Worm (Caenorhabditis elegans) whole organism, L2 larva: ENCODE results near the gene F32G8.3.
A peak's percentile ranks its signal among the peaks of the same experiment; 100 is the strongest.

Source experiments
- C34F6.9 ChIP-seq: fragments of 150-350 bp; optimal IDR thresholded peaks from 2 replicates; lab custom pipeline; 2014; ENCODE audit warnings: missing biosample characterization, missing genetic modification characterization
- F13H6.1 ChIP-seq: sonication (generic microtip); optimal IDR thresholded peaks from 2 replicates; lab custom pipeline; 2016; ENCODE audit warnings: missing genetic modification characterization, missing compliant biosample characterization
- R02D3.7 ChIP-seq: fragments of 150-350 bp; optimal IDR thresholded peaks from 2 replicates; lab custom pipeline; 2014; ENCODE audit warnings: missing biosample characterization, missing genetic modification characterization
- Y55F3AM.14 ChIP-seq: fragments of 200-800 bp; sonication (Bioruptor generic); optimal IDR thresholded peaks from 2 replicates; lab custom pipeline; 2018; ENCODE audit warnings: mild to moderate bottlenecking, missing genetic modification characterization, missing compliant biosample characterization
- ZK546.5 ChIP-seq: sonication (generic microtip); optimal IDR thresholded peaks from 2 replicates; lab custom pipeline; 2017; ENCODE audit warnings: missing biosample characterization, missing genetic modification characterization
- alr-1 ChIP-seq: fragments of 150-350 bp; optimal IDR thresholded peaks from 2 replicates; lab custom pipeline; 2014; ENCODE audit warnings: missing biosample characterization, missing genetic modification characterization
- aly-2 ChIP-seq: fragments of 150-350 bp; optimal IDR thresholded peaks from 2 replicates; lab custom pipeline; 2014; ENCODE audit warnings: missing biosample characterization, missing genetic modification characterization
- ama-1 ChIP-seq: fragments of 150-350 bp; optimal IDR thresholded peaks from 2 replicates; lab custom pipeline; 2018; ENCODE audit warnings: inconsistent platforms
- blmp-1 ChIP-seq: sonication (generic microtip); optimal IDR thresholded peaks from 2 replicates; lab custom pipeline; 2017; ENCODE audit warnings: missing genetic modification characterization, mild to moderate bottlenecking, missing compliant biosample characterization, antibody characterized with exemption, moderate library complexity; ENCODE audit not compliant: insufficient read depth
- ceh-16 ChIP-seq: fragments of 150-350 bp; optimal IDR thresholded peaks from 2 replicates; lab custom pipeline; 2014; ENCODE audit warnings: missing biosample characterization, missing genetic modification characterization
- ceh-82 ChIP-seq: fragments of 150-350 bp; optimal IDR thresholded peaks from 2 replicates; lab custom pipeline; 2014; ENCODE audit warnings: missing biosample characterization, missing genetic modification characterization
- crh-2 ChIP-seq: sonication (generic microtip); optimal IDR thresholded peaks from 2 replicates; lab custom pipeline; 2017; ENCODE audit warnings: missing biosample characterization, missing genetic modification characterization
- dmd-4 ChIP-seq: sonication (generic microtip); optimal IDR thresholded peaks from 2 replicates; lab custom pipeline; 2017; ENCODE audit warnings: missing biosample characterization, missing genetic modification characterization
- egl-27 ChIP-seq: sonication (generic microtip); optimal IDR thresholded peaks from 3 replicates; lab custom pipeline; 2017; ENCODE audit warnings: missing biosample characterization, missing genetic modification reagents, missing genetic modification characterization
- elt-1 ChIP-seq: fragments of 150-350 bp; optimal IDR thresholded peaks from 2 replicates; lab custom pipeline; 2014; ENCODE audit warnings: missing biosample characterization, missing genetic modification characterization
- elt-3 ChIP-seq: sonication (generic microtip); optimal IDR thresholded peaks from 2 replicates; lab custom pipeline; 2017; ENCODE audit warnings: missing biosample characterization, missing genetic modification characterization
- fos-1 ChIP-seq: fragments of 150-350 bp; optimal IDR thresholded peaks from 2 replicates; lab custom pipeline; 2014; ENCODE audit warnings: missing biosample characterization, missing genetic modification characterization
- gmeb-1 ChIP-seq: fragments of 150-350 bp; optimal IDR thresholded peaks from 2 replicates; lab custom pipeline; 2014; ENCODE audit warnings: missing biosample characterization, missing genetic modification characterization
- lin-11 ChIP-seq: fragments of 150-350 bp; sonication (generic microtip); optimal IDR thresholded peaks from 2 replicates; lab custom pipeline; 2014; ENCODE audit warnings: missing biosample characterization, missing genetic modification characterization, inconsistent platforms, mixed read lengths
- lin-13 ChIP-seq: fragments of 150-350 bp; optimal IDR thresholded peaks from 2 replicates; lab custom pipeline; 2014; ENCODE audit warnings: missing biosample characterization, missing genetic modification reagents, missing genetic modification characterization
- lin-39 ChIP-seq: fragments of 150-350 bp; optimal IDR thresholded peaks from 2 replicates; lab custom pipeline; 2014; ENCODE audit warnings: missing biosample characterization, missing genetic modification reagents, missing genetic modification characterization
- lsy-2 ChIP-seq, 2 experiments: fragments of 150-350 bp in 1 of 2; sonication (generic microtip) in 1 of 2; optimal IDR thresholded peaks; 2 replicates each; lab custom pipeline; 2014 to 2017; ENCODE audit warnings: missing biosample characterization in 2 of 2, missing genetic modification characterization in 2 of 2
- mab-5 ChIP-seq: fragments of 150-350 bp; optimal IDR thresholded peaks from 2 replicates; lab custom pipeline; 2014; ENCODE audit warnings: missing biosample characterization, missing genetic modification characterization
- mbf-1 ChIP-seq: sonication (generic microtip); optimal IDR thresholded peaks from 2 replicates; lab custom pipeline; 2017; ENCODE audit warnings: missing biosample characterization, missing genetic modification characterization
- mdl-1 ChIP-seq, 2 experiments: fragments of 150-350 bp in 1 of 2; sonication (generic microtip) in 1 of 2; optimal IDR thresholded peaks; 2 replicates each; lab custom pipeline; 2017; ENCODE audit warnings: missing biosample characterization in 2 of 2, missing genetic modification characterization in 2 of 2
- nhr-11 ChIP-seq: fragments of 150-350 bp; optimal IDR thresholded peaks from 2 replicates; lab custom pipeline; 2014; ENCODE audit warnings: missing biosample characterization, missing genetic modification characterization
- nhr-12 ChIP-seq: fragments of 150-350 bp; optimal IDR thresholded peaks from 2 replicates; lab custom pipeline; 2014; ENCODE audit warnings: missing biosample characterization, missing genetic modification characterization
- nhr-129 ChIP-seq: fragments of 150-350 bp; optimal IDR thresholded peaks from 2 replicates; lab custom pipeline; 2014; ENCODE audit warnings: missing biosample characterization, missing genetic modification characterization
- nhr-21 ChIP-seq: fragments of 150-350 bp; optimal IDR thresholded peaks from 2 replicates; lab custom pipeline; 2014; ENCODE audit warnings: missing biosample characterization, missing genetic modification characterization
- nhr-23 ChIP-seq: fragments of 150-350 bp; optimal IDR thresholded peaks from 2 replicates; lab custom pipeline; 2014; ENCODE audit warnings: missing biosample characterization, missing genetic modification reagents, missing genetic modification characterization
- nhr-237 ChIP-seq: fragments of 150-350 bp; optimal IDR thresholded peaks from 2 replicates; lab custom pipeline; 2014; ENCODE audit warnings: missing biosample characterization, missing genetic modification characterization
- nhr-25 ChIP-seq: fragments of 150-350 bp; sonication (generic microtip); optimal IDR thresholded peaks from 3 replicates; lab custom pipeline; 2014; ENCODE audit warnings: missing biosample characterization, missing genetic modification characterization
- nhr-6 ChIP-seq: fragments of 150-350 bp; optimal IDR thresholded peaks from 2 replicates; lab custom pipeline; 2014; ENCODE audit warnings: missing biosample characterization, missing genetic modification characterization
- nhr-77 ChIP-seq: fragments of 150-350 bp; optimal IDR thresholded peaks from 2 replicates; lab custom pipeline; 2014; ENCODE audit warnings: missing biosample characterization, missing genetic modification characterization
- peb-1 ChIP-seq: fragments of 150-350 bp; optimal IDR thresholded peaks from 2 replicates; lab custom pipeline; 2014; ENCODE audit warnings: missing biosample characterization, missing genetic modification characterization
- sem-4 ChIP-seq: fragments of 150-350 bp; optimal IDR thresholded peaks from 2 replicates; lab custom pipeline; 2014; ENCODE audit warnings: missing biosample characterization, missing genetic modification reagents, missing genetic modification characterization
- skn-1 ChIP-seq: sonication (generic microtip); optimal IDR thresholded peaks from 2 replicates; lab custom pipeline; 2017; ENCODE audit warnings: missing biosample characterization, missing genetic modification characterization
- sma-3 ChIP-seq: sonication (generic microtip); optimal IDR thresholded peaks from 2 replicates; lab custom pipeline; 2016; ENCODE audit warnings: missing genetic modification reagents, missing genetic modification characterization, missing compliant biosample characterization
- sma-9 ChIP-seq, 2 experiments: fragments of 150-350 bp in 1 of 2; sonication (generic microtip) in 1 of 2; optimal IDR thresholded peaks; 2 replicates each; lab custom pipeline; 2014 to 2016; ENCODE audit warnings: missing genetic modification characterization in 2 of 2, mild to moderate bottlenecking in 1 of 2, missing biosample characterization in 1 of 2, missing compliant biosample characterization in 1 of 2, missing genetic modification reagents in 1 of 2, moderate library complexity in 1 of 2
- snpc-4 ChIP-seq: fragments of 150-350 bp; optimal IDR thresholded peaks from 2 replicates; lab custom pipeline; 2014; ENCODE audit warnings: missing biosample characterization, missing genetic modification characterization
- unc-55 ChIP-seq: fragments of 150-350 bp; sonication (generic microtip); optimal IDR thresholded peaks from 3 replicates; lab custom pipeline; 2014; ENCODE audit warnings: missing biosample characterization, missing genetic modification reagents, missing genetic modification characterization
- unc-62 ChIP-seq: fragments of 150-350 bp; optimal IDR thresholded peaks from 2 replicates; lab custom pipeline; 2014; ENCODE audit warnings: missing biosample characterization, missing genetic modification reagents, missing genetic modification characterization
- zag-1 ChIP-seq: fragments of 150-350 bp; optimal IDR thresholded peaks from 2 replicates; lab custom pipeline; 2014; ENCODE audit warnings: missing biosample characterization, missing genetic modification characterization
- ztf-1 ChIP-seq: fragments of 200-800 bp; sonication (Bioruptor generic); conservative IDR thresholded peaks from 2 replicates; pipeline ENCODE4 v1.3.6; 2022; ENCODE audit warnings: missing genetic modification characterization, missing compliant biosample characterization

The F32G8.3 gene

ce11 chrV:10536808-10537207, 18.3 kb downstream of the F32G8.3 start (continued):
- peak; percentile 93 for TF ChIP-seq lin-11
- TF ChIP-seq lin-13 (GFP tag; lab: Kevin White, UChicago) = peak; percentile 93
- TF ChIP-seq unc-62 (GFP tag; lab: Kevin White, UChicago) = peak; percentile 32
- TF ChIP-seq ceh-82 (tag; lab: Kevin White, UChicago) = peak; percentile 44
- TF ChIP-seq ama-1 (lab: Kevin White, UChicago) = peak; percentile 74
- peak; percentile 93 for TF ChIP-seq nhr-25 (tag; lab: Kevin White, UChicago)

DNA sequence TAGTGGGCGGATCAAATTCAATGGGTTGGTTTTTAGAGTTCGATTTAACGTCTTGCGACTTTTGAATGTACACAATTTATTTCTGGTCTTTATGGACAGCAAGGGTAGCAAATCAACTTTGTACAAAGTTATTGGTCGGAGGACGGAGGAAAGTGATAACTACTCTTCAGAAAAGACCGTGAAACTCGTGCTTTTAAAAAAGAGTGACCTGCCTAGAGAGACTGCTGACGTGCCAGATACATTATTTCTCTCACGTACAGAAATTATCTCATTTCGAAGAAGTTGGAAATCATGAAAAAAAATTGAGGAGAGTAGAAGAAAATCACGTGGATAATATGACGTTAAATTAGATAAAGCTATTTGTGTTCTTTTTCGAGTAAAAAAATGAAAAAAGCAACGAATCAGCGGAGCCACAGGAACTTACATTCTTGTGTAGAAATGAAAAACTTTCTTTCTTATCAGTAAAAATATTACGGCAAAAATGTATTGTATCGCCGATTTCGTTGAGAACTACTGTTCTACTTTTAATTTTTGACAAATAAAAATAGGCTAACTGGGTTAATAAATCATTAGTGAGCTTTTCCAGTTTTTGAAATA, 18.9 kb downstream of the F32G8.3 start, which contains the start of gene ppm-1.A:
TSS of gene ppm-1.A (minus strand) at position 294 of the 597 bp plus-strand sequence.
- TF ChIP-seq lin-11 (peak; percentile 10), mab-5 (tag; lab: Kevin White, UChicago) (no peak), lsy-2 (tag; optimal IDR thresholded peaks at IDR 0.05; lab: Kevin White, UChicago) (peak in 1 of 2 experiments; percentile 1), nhr-12 (tag; lab: Kevin White, UChicago) (no peak), snpc-4 (tag; lab: Kevin White, UChicago) (no peak), egl-27 (no peak), sma-9 (GFP tag; optimal IDR thresholded peaks at IDR 0.05; lab: Kevin White, UChicago) (peak; percentile 1), sma-9 (tag; optimal IDR thresholded peaks at IDR 0.05; lab: Kevin White, UChicago) (no peak), ama-1 (lab: Kevin White, UChicago) (peak; percentile 14), nhr-6 (tag; lab: Kevin White, UChicago) (no peak), gmeb-1 (tag; lab: Kevin White, UChicago) (peak; percentile 52), sma-3 (GFP tag; lab: Kevin White, UChicago) (peak; percentile 1), blmp-1 (tag; lab: Kevin White, UChicago) (peak; percentile 33), R02D3.7 (tag; lab: Kevin White, UChicago) (no peak), fos-1 (tag; lab: Kevin White, UChicago) (peak; percentile 0), ztf-1 (no peak), C34F6.9 (tag; lab: Kevin White, UChicago) (no peak), ceh-82 (tag; lab: Kevin White, UChicago) (no peak), nhr-237 (tag; lab: Kevin White, UChicago) (no peak), Y55F3AM.14 (GFP tag; lab: Kevin White, UChicago) (no peak), nhr-77 (no peak), nhr-21 (tag; lab: Kevin White, UChicago) (no peak), crh-2 (peak; percentile 42), elt-3 (no peak), elt-1 (tag; lab: Kevin White, UChicago) (no peak), nhr-25 (tag; lab: Kevin White, UChicago) (peak; percentile 39), nhr-23 (no peak), ceh-16 (tag; lab: Kevin White, UChicago) (no peak), nhr-129 (peak; percentile 46)

ce11 chrV:10535325-10535724, 19.8 kb downstream of the F32G8.3 start:
- no peak for TF ChIP-seq nhr-23
- TF ChIP-seq nhr-11 (tag; lab: Kevin White, UChicago) = no peak
- peak; percentile 62 for TF ChIP-seq ama-1 (lab: Kevin White, UChicago)
- no peak for TF ChIP-seq Y55F3AM.14 (GFP tag; lab: Kevin White, UChicago)
- no peak for TF ChIP-seq unc-62 (GFP tag; lab: Kevin White, UChicago)
- no peak for TF ChIP-seq ceh-82 (tag; lab: Kevin White, UChicago)
- TF ChIP-seq ZK546.5 = no peak
- TF ChIP-seq lin-39 = no peak
- TF ChIP-seq ceh-16 (tag; lab: Kevin White, UChicago) = no peak
- no peak for TF ChIP-seq nhr-12 (tag; lab: Kevin White, UChicago)
- peak; percentile 41 for TF ChIP-seq C34F6.9 (tag; lab: Kevin White, UChicago)
- TF ChIP-seq blmp-1 (tag; lab: Kevin White, UChicago) = no peak
- TF ChIP-seq ztf-1 = no peak
- TF ChIP-seq sem-4 = no peak
- TF ChIP-seq nhr-25 (tag; lab: Kevin White, UChicago) = peak; percentile 6
- no peak for TF ChIP-seq lin-11
- peak; percentile 6 for TF ChIP-seq unc-55 (GFP tag; lab: Kevin White, UChicago)
- TF ChIP-seq gmeb-1 (tag; lab: Kevin White, UChicago) = no peak
- TF ChIP-seq aly-2 (tag; lab: Kevin White, UChicago) = no peak
- TF ChIP-seq lsy-2 (tag; optimal IDR thresholded peaks at IDR 0.05; lab: Kevin White, UChicago) = peak in 1 of 2 experiments; percentile 10
- no peak for TF ChIP-seq sma-9 (GFP tag; optimal IDR thresholded peaks at IDR 0.05; lab: Kevin White, UChicago)
- no peak for TF ChIP-seq sma-9 (tag; optimal IDR thresholded peaks at IDR 0.05; lab: Kevin White, UChicago)
- TF ChIP-seq F13H6.1 (tag; lab: Kevin White, UChicago) = peak; percentile 28
- TF ChIP-seq mdl-1 (tag; optimal IDR thresholded peaks at IDR 0.05; lab: Kevin White, UChicago) = peak in 1 of 2 experiments; percentile 12
- no peak for TF ChIP-seq mbf-1 (tag; lab: Kevin White, UChicago)
- TF ChIP-seq sma-3 (GFP tag; lab: Kevin White, UChicago) = no peak
- peak; percentile 28 for TF ChIP-seq lin-13 (GFP tag; lab: Kevin White, UChicago)
- TF ChIP-seq elt-1 (tag; lab: Kevin White, UChicago) = no peak
- no peak for TF ChIP-seq dmd-4 (tag; lab: Kevin White, UChicago)
- no peak for TF ChIP-seq nhr-21 (tag; lab: Kevin White, UChicago)
- no peak for TF ChIP-seq zag-1 (tag; lab: Kevin White, UChicago)
- peak; percentile 33 for TF ChIP-seq crh-2
- no peak for TF ChIP-seq alr-1 (tag; lab: Kevin White, UChicago)
- no peak for TF ChIP-seq nhr-237 (tag; lab: Kevin White, UChicago)
- no peak for TF ChIP-seq nhr-6 (tag; lab: Kevin White, UChicago)
- peak; percentile 41 for TF ChIP-seq nhr-129
- TF ChIP-seq nhr-77 = no peak
- no peak for TF ChIP-seq peb-1 (tag; lab: Kevin White, UChicago)
- no peak for TF ChIP-seq R02D3.7 (tag; lab: Kevin White, UChicago)
- TF ChIP-seq skn-1 (tag; lab: Kevin White, UChicago) = peak; percentile 27
